Fruit fly (Drosophila melanogaster): ENCODE data around the gene Hsc70-1.

DNA sequence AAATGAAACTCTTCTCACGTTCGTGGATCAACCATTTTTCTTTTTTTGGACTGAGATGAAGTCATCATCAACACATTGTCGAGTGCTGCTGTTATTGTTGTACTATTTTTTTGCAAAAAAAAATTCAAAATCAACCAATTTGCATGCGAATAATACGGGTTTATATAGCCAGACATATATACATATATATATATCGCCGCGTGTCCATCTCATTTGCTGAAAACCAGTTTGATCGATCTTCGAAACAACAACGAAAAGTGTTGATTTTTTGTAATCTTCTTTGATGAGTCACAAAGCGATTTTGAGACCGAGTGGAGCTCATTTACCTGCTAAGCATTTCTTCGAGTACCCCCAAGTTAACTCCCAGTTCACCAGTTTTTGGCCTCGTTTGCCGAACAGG is 27.9 kb upstream of the Hsc70-1 start:
- TF ChIP-seq CG12605 (GFP tag; IDR thresholded peaks at IDR 0.05) (no peak), CG13204 (GFP tag; optimal IDR thresholded peaks at IDR 0.05) (no peak), CG32121 (GFP tag; IDR thresholded peaks at IDR 0.05) (no peak), CG17806 (tag; optimal IDR thresholded peaks at IDR 0.05) (no peak), CG8159 (tag; optimal IDR thresholded peaks at IDR 0.05) (no peak), CG34367 (tag; optimal IDR thresholded peaks at IDR 0.05) (no peak), Snoo (tag; optimal IDR thresholded peaks at IDR 0.05) (no peak), fd96Ca (GFP tag; IDR thresholded peaks at IDR 0.05) (no peak)

All from whole organism, pupa.